Worm (Caenorhabditis elegans): Measurements from ENCODE around the gene cht-5.

- TF ChIP-seq Y116A8C.19 (tag; optimal IDR thresholded peaks at IDR 0.05; ENCODE audit: borderline replicate concordance): no peak
- no peak for TF ChIP-seq jun-1 (tag; optimal IDR thresholded peaks at IDR 0.05)
- no peak for TF ChIP-seq snpc-4 (tag; optimal IDR thresholded peaks at IDR 0.05)
- no peak for TF ChIP-seq egl-27 (tag; optimal IDR thresholded peaks at IDR 0.05)
- no peak for TF ChIP-seq ama-1 (optimal IDR thresholded peaks at IDR 0.05)
- no peak for TF ChIP-seq fkh-10 (GFP tag; optimal IDR thresholded peaks at IDR 0.05)
- no peak for TF ChIP-seq tbx-2 (tag; optimal IDR thresholded peaks at IDR 0.05)
- TF ChIP-seq lir-3 (tag; optimal IDR thresholded peaks at IDR 0.05; ENCODE audit: poor library complexity): no peak
- no peak for TF ChIP-seq unc-130 (tag; optimal IDR thresholded peaks at IDR 0.05)
- TF ChIP-seq zag-1 (tag; optimal IDR thresholded peaks at IDR 0.05): no peak
- no peak for TF ChIP-seq lin-13 (GFP tag; optimal IDR thresholded peaks at IDR 0.05)
- no peak for TF ChIP-seq pag-3 (tag; optimal IDR thresholded peaks at IDR 0.05; ENCODE audit: borderline replicate concordance, insufficient read depth)
- TF ChIP-seq lin-15B (tag; optimal IDR thresholded peaks at IDR 0.05): no peak
Observed at ce11 chrV:10096932-10097331, 17.5 kb upstream of the cht-5 start.

Data from whole organism, L1 larva.